Worm (Caenorhabditis elegans): ENCODE results near the gene C30A5.16.

The C30A5.16 gene

DNA sequence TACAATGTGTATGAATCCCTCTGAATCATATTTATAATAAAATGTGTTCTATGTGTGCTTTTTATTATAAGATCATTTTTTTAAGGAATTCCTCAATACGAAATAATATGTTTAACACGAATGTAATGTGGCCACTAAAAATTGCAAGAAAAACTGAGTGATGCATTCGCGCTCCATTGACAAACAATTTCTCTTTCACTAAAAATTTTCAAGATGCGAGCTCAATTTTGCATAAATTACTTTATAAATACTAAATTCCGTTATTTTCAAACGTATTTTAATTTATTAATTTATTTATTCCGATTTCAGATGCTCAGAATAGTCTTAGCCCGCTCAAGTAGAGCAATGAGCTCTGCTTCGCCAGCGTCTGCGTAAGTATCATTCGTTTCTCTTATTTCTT, 47.7 kb downstream of the C30A5.16 start, which contains the start of gene mrps-9:
mrps-9 (plus strand) TSS at position 310 of the 400 bp plus-strand sequence.
- TF ChIP-seq flt-1 (GFP tag; IDR thresholded peaks at IDR 0.05) = no peak

ce11 chrIII:8268296-8268695, 50.3 kb downstream of the C30A5.16 start, which contains the start of the genes F09G8.7 and crn-7:
F09G8.7 (minus strand) TSS chrIII:8268355.
crn-7 (plus strand) TSS chrIII:8268531.
- no peak for TF ChIP-seq pes-1 (GFP tag; IDR thresholded peaks at IDR 0.05)
- TF ChIP-seq tbx-11 (GFP tag; IDR thresholded peaks at IDR 0.05) = no peak
- TF ChIP-seq ama-1 (optimal IDR thresholded peaks at IDR 0.05) = no peak
- no peak for TF ChIP-seq hmbx-1 (tag; optimal IDR thresholded peaks at IDR 0.05)
- no peak for TF ChIP-seq ceh-36 (tag; optimal IDR thresholded peaks at IDR 0.05)
- no peak for TF ChIP-seq F13C5.2 (tag; optimal IDR thresholded peaks at IDR 0.05)
- TF ChIP-seq hmg-4 (GFP tag; optimal IDR thresholded peaks at IDR 0.05) = no peak
- no peak for TF ChIP-seq ceh-13 (GFP tag; optimal IDR thresholded peaks at IDR 0.05)
- TF ChIP-seq aly-1 (tag; optimal IDR thresholded peaks at IDR 0.05) = no peak
- TF ChIP-seq tbx-37 (GFP tag; conservative IDR thresholded peaks at IDR 0.05) = no peak
